Worm (Caenorhabditis elegans): ENCODE measurements around the gene ifet-1.

ifet-1 gene

DNA sequence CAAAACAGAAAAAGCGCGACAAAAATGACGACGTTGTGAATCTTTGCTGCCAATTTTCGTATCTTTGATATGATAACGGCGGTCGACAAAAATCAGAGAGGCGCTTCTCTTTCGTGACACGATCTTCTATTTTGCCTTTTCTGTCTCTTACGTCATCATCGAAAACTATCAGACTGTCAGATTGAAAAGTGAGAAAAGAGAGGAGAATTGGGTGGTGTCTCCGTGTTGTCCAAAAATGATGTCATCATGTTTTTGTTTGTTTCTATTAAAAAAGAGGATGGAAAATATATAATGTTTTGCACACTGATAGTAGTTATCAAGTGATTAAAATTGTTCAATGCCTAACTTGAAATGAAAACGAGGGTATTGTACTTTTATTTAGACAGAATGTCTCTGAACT is 21.1 kb upstream of the ifet-1 start (continued):
- no peak for TF ChIP-seq fkh-10 (GFP tag; optimal IDR thresholded peaks at IDR 0.05)
- peak; percentile 56 for TF ChIP-seq lin-13 (GFP tag; optimal IDR thresholded peaks at IDR 0.05)
- peak in 1 of 2 experiments; percentile 50 for TF ChIP-seq hif-1 (tag; optimal IDR thresholded peaks at IDR 0.05)
- TF ChIP-seq pqm-1 (tag; optimal IDR thresholded peaks at IDR 0.05): peak; percentile 36
- TF ChIP-seq rbr-2 (tag; optimal IDR thresholded peaks at IDR 0.05): no peak

- TF ChIP-seq F10B5.3 (tag; optimal IDR thresholded peaks at IDR 0.05) (no peak), nhr-237 (tag; optimal IDR thresholded peaks at IDR 0.05) (no peak), ama-1 (optimal IDR thresholded peaks at IDR 0.05) (no peak), Y48G9A.11 (GFP tag; IDR thresholded peaks at IDR 0.05) (no peak), F26F4.8 (GFP tag; conservative IDR thresholded peaks at IDR 0.05) (no peak), nhr-76 (tag; optimal IDR thresholded peaks at IDR 0.05) (no peak), aha-1 (tag) (no peak), rbr-2 (tag; optimal IDR thresholded peaks at IDR 0.05) (no peak), sdz-12 (GFP tag; optimal IDR thresholded peaks at IDR 0.05) (no peak), set-16 (GFP tag; IDR thresholded peaks at IDR 0.05) (no peak), snpc-1.2 (GFP tag; IDR thresholded peaks at IDR 0.05) (no peak), D1046.2 (GFP tag; IDR thresholded peaks at IDR 0.05) (no peak), lin-39 (tag; optimal IDR thresholded peaks at IDR 0.05) (no peak)
Observed at ce11 chrIII:4495685-4496084, 20.7 kb upstream of the ifet-1 start.

- TF ChIP-seq arid-1 (GFP tag; conservative IDR thresholded peaks at IDR 0.05) (no peak), zfp-2 (tag; optimal IDR thresholded peaks at IDR 0.05) (no peak), Y5F2A.4 (GFP tag; optimal IDR thresholded peaks at IDR 0.05) (no peak), snpc-4 (tag; optimal IDR thresholded peaks at IDR 0.05) (no peak), dve-1 (tag; optimal IDR thresholded peaks at IDR 0.05; ENCODE audit: insufficient read depth) (no peak), sdz-12 (GFP tag; optimal IDR thresholded peaks at IDR 0.05) (no peak), ama-1 (optimal IDR thresholded peaks at IDR 0.05) (no peak), aly-2 (tag; optimal IDR thresholded peaks at IDR 0.05) (no peak), fos-1 (tag; optimal IDR thresholded peaks at IDR 0.05) (no peak), mep-1 (tag; optimal IDR thresholded peaks at IDR 0.05) (no peak), lir-3 (tag; optimal IDR thresholded peaks at IDR 0.05) (no peak), lin-1 (GFP tag; IDR thresholded peaks at IDR 0.05) (no peak), rbr-2 (tag; optimal IDR thresholded peaks at IDR 0.05) (no peak), mxl-3 (GFP tag; optimal IDR thresholded peaks at IDR 0.05) (no peak), F44E2.7 (GFP tag; IDR thresholded peaks at IDR 0.05) (no peak), nhr-76 (tag; optimal IDR thresholded peaks at IDR 0.05) (no peak), vab-7 (GFP tag; IDR thresholded peaks at IDR 0.05) (no peak), cey-2 (tag; optimal IDR thresholded peaks at IDR 0.05; ENCODE audit: borderline replicate concordance, insufficient read depth) (no peak), F10B5.3 (tag; optimal IDR thresholded peaks at IDR 0.05) (no peak)
Observed at ce11 chrIII:4495250-4495649, 20.3 kb upstream of the ifet-1 start.

DNA sequence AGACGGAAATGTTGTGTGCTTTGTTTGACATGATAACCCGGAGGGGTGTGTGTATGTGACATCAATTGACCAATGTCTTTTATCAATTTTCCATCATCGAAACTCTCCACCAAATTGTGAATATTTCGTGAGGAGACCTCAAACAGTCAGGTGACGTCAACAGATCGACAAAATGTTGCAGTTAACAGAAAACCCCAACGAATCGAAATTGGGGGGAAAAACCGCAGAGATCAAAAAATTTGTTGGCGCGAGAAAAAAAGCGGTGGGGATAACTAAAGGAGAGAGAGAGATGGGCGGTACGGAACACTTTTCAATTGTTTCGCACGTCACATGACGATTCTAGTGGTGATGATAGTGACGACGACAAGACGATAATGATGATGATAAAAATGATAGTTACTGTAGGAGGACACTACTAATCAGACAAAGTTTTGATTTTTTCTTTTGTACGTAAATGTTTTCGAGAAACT is 19.6 kb upstream of the ifet-1 start:
- no peak for TF ChIP-seq tag-97 (GFP tag; IDR thresholded peaks at IDR 0.05)
- TF ChIP-seq lin-29 (GFP tag; IDR thresholded peaks at IDR 0.05): no peak
- TF ChIP-seq ztf-11 (tag; optimal IDR thresholded peaks at IDR 0.05): no peak
- no peak for TF ChIP-seq fos-1 (tag; optimal IDR thresholded peaks at IDR 0.05)
- TF ChIP-seq dve-1 (tag; optimal IDR thresholded peaks at IDR 0.05; ENCODE audit: insufficient read depth): peak; percentile 88
- no peak for TF ChIP-seq mdt-29 (GFP tag; IDR thresholded peaks at IDR 0.05)
- TF ChIP-seq Y48G9A.11 (GFP tag; IDR thresholded peaks at IDR 0.05): no peak
- TF ChIP-seq cey-2 (tag; optimal IDR thresholded peaks at IDR 0.05; ENCODE audit: borderline replicate concordance, insufficient read depth): peak; percentile 78
- no peak for TF ChIP-seq madf-5 (GFP tag; IDR thresholded peaks at IDR 0.05)
- TF ChIP-seq tra-1 (GFP tag; IDR thresholded peaks at IDR 0.05): peak; percentile 47; the same call in 1 of the 2 replicates
- TF ChIP-seq hif-1 (tag; optimal IDR thresholded peaks at IDR 0.05): no peak
- TF ChIP-seq R02D3.7 (tag; optimal IDR thresholded peaks at IDR 0.05): no peak
- no peak for TF ChIP-seq ama-1 (optimal IDR thresholded peaks at IDR 0.05)
- TF ChIP-seq T20F7.1 (GFP tag; optimal IDR thresholded peaks at IDR 0.05): peak; percentile 1
- TF ChIP-seq Y75B8A.6 (GFP tag; IDR thresholded peaks at IDR 0.05): no peak; the same call in 1 of the 2 replicates
- TF ChIP-seq saeg-2 (GFP tag; IDR thresholded peaks at IDR 0.05): no peak
- peak; percentile 79 for TF ChIP-seq nhr-28 (tag; optimal IDR thresholded peaks at IDR 0.05)
- TF ChIP-seq lin-13 (GFP tag; optimal IDR thresholded peaks at IDR 0.05): no peak
- TF ChIP-seq unc-62 (GFP tag; optimal IDR thresholded peaks at IDR 0.05 in 1 of 2): no peak
- no peak for TF ChIP-seq unc-62 (tag; optimal IDR thresholded peaks at IDR 0.05)
- no peak for TF ChIP-seq zfp-2 (tag; optimal IDR thresholded peaks at IDR 0.05)
- no peak for TF ChIP-seq daf-16 (GFP tag; optimal IDR thresholded peaks at IDR 0.05)
- TF ChIP-seq daf-16 (tag; optimal IDR thresholded peaks at IDR 0.05): peak; percentile 67
- TF ChIP-seq vab-7 (GFP tag; IDR thresholded peaks at IDR 0.05): no peak
- no peak for TF ChIP-seq aly-2 (tag; optimal IDR thresholded peaks at IDR 0.05)

Measured in whole organism, L4 larva.